Worm (Caenorhabditis elegans) whole organism, L1 larva: ENCODE results near the gene szy-2.

Experiments
- C16A3.4 ChIP-seq: fragments of 150-350 bp; optimal IDR thresholded peaks from 2 replicates; lab custom pipeline; 2014; ENCODE audit warnings: missing biosample characterization, missing genetic modification characterization
- F16B12.6 ChIP-seq: fragments of 150-350 bp; optimal IDR thresholded peaks from 2 replicates; lab custom pipeline; 2014; ENCODE audit warnings: missing biosample characterization, missing genetic modification characterization
- Y116A8C.19 ChIP-seq: sonication (generic microtip); optimal IDR thresholded peaks from 2 replicates; lab custom pipeline; 2016; ENCODE audit warnings: missing compliant biosample characterization, missing genetic modification characterization, borderline replicate concordance
- ama-1 ChIP-seq: fragments of 150-350 bp; optimal IDR thresholded peaks from 2 replicates; lab custom pipeline; 2014
- blmp-1 ChIP-seq: fragments of 150-350 bp; optimal IDR thresholded peaks from 2 replicates; lab custom pipeline; 2014; ENCODE audit warnings: missing biosample characterization, missing genetic modification characterization
- ceh-88 ChIP-seq: fragments of 200-800 bp; sonication (Bioruptor generic); IDR thresholded peaks from 2 replicates; pipeline ENCODE4 v1.3.6; 2022; ENCODE audit warnings: missing genetic modification characterization, missing compliant biosample characterization
- dsc-1 ChIP-seq: sonication (generic microtip); optimal IDR thresholded peaks from 2 replicates; lab custom pipeline; 2016; ENCODE audit warnings: mild to moderate bottlenecking, missing genetic modification characterization, missing compliant biosample characterization
- efl-1 ChIP-seq, 4 experiments: fragments of 150-350 bp; optimal IDR thresholded peaks in 3 of 4; peaks in 1 of 4; 1 replicate in 1 of 4; 2 replicates in 3 of 4; lab custom pipeline; 2014; ENCODE audit warnings: missing biosample characterization in 2 of 4, missing genetic modification characterization in 2 of 4, missing genetic modification reagents in 2 of 4
- efl-3 ChIP-seq: fragments of 200-800 bp; sonication (Bioruptor generic); optimal IDR thresholded peaks from 2 replicates; lab custom pipeline; 2018; ENCODE audit warnings: mild to moderate bottlenecking, missing genetic modification characterization, missing compliant biosample characterization
- egl-27 ChIP-seq, 2 experiments: fragments of 150-350 bp in 1 of 2; sonication (generic microtip); optimal IDR thresholded peaks; 3 replicates each; lab custom pipeline; 2017 to 2018; ENCODE audit warnings: missing biosample characterization in 2 of 2, missing genetic modification characterization in 2 of 2, missing genetic modification reagents in 2 of 2
- elt-2 ChIP-seq: sonication (generic microtip); optimal IDR thresholded peaks from 2 replicates; lab custom pipeline; 2016; ENCODE audit warnings: missing genetic modification characterization, mild to moderate bottlenecking, inconsistent platforms, missing compliant biosample characterization, missing genetic modification reagents
- elt-3 ChIP-seq, 6 experiments: fragments of 150-350 bp in 1 of 6; sonication (generic microtip); optimal IDR thresholded peaks; 2 replicates each; lab custom pipeline; 2017 to 2018; ENCODE audit warnings: missing biosample characterization in 6 of 6, missing genetic modification characterization in 6 of 6, inconsistent platforms in 1 of 6
- fkh-8 ChIP-seq: sonication (generic microtip); optimal IDR thresholded peaks from 2 replicates; lab custom pipeline; 2016; ENCODE audit warnings: mild to moderate bottlenecking, missing genetic modification characterization, missing compliant biosample characterization
- fos-1 ChIP-seq: fragments of 150-350 bp; optimal IDR thresholded peaks from 2 replicates; lab custom pipeline; 2014; ENCODE audit warnings: missing biosample characterization, missing genetic modification characterization
- grh-1 ChIP-seq: fragments of 200-800 bp; sonication (Bioruptor generic); IDR thresholded peaks from 2 replicates; pipeline ENCODE4 v1.3.6; 2022; ENCODE audit warnings: missing genetic modification reagents, missing genetic modification characterization, missing compliant biosample characterization
- hlh-4 ChIP-seq: sonication (generic microtip); optimal IDR thresholded peaks from 2 replicates; lab custom pipeline; 2016; ENCODE audit warnings: mild to moderate bottlenecking, missing genetic modification characterization, missing compliant biosample characterization
- irx-1 ChIP-seq: sonication (generic microtip); optimal IDR thresholded peaks from 2 replicates; lab custom pipeline; 2016; ENCODE audit warnings: missing genetic modification characterization, missing compliant biosample characterization
- jun-1 ChIP-seq: fragments of 150-350 bp; optimal IDR thresholded peaks from 2 replicates; lab custom pipeline; 2014; ENCODE audit warnings: missing biosample characterization, missing genetic modification reagents, missing genetic modification characterization
- lin-13 ChIP-seq: fragments of 150-350 bp; optimal IDR thresholded peaks from 2 replicates; lab custom pipeline; 2014; ENCODE audit warnings: missing biosample characterization, missing genetic modification reagents, missing genetic modification characterization
- lin-15B ChIP-seq: fragments of 150-350 bp; sonication (generic microtip); optimal IDR thresholded peaks from 3 replicates; lab custom pipeline; 2014; ENCODE audit warnings: missing biosample characterization, missing genetic modification characterization
- lin-35 ChIP-seq, 2 experiments: fragments of 150-350 bp; optimal IDR thresholded peaks; 2 replicates each; lab custom pipeline; 2014; ENCODE audit warnings: missing biosample characterization in 2 of 2, missing genetic modification characterization in 2 of 2, missing genetic modification reagents in 2 of 2
- lir-3 ChIP-seq: sonication (generic microtip); optimal IDR thresholded peaks from 2 replicates; lab custom pipeline; 2016; ENCODE audit warnings: mild to moderate bottlenecking, missing genetic modification characterization, moderate library complexity, missing compliant biosample characterization; ENCODE audit not compliant: poor library complexity
- lsy-2 ChIP-seq, 2 experiments: fragments of 150-350 bp; optimal IDR thresholded peaks; 2 replicates each; lab custom pipeline; 2014; ENCODE audit warnings: missing biosample characterization in 2 of 2, missing genetic modification characterization in 2 of 2
- mab-9 ChIP-seq: fragments of 200-800 bp; sonication (Bioruptor generic); IDR thresholded peaks from 2 replicates; pipeline ENCODE4 v1.3.6; 2022; ENCODE audit warnings: missing genetic modification reagents, missing genetic modification characterization, missing compliant biosample characterization
- mef-2 ChIP-seq: fragments of 150-350 bp; optimal IDR thresholded peaks from 2 replicates; lab custom pipeline; 2014; ENCODE audit warnings: missing biosample characterization, missing genetic modification characterization
- mep-1 ChIP-seq: fragments of 150-350 bp; optimal IDR thresholded peaks from 2 replicates; lab custom pipeline; 2014; ENCODE audit warnings: missing biosample characterization, missing genetic modification characterization
- nhr-12 ChIP-seq: sonication (generic microtip); optimal IDR thresholded peaks from 2 replicates; lab custom pipeline; 2017; ENCODE audit warnings: missing biosample characterization, missing genetic modification characterization
- nhr-20 ChIP-seq: sonication (generic microtip); optimal IDR thresholded peaks from 2 replicates; lab custom pipeline; 2016; ENCODE audit warnings: mild to moderate bottlenecking, missing genetic modification characterization, missing compliant biosample characterization
- nhr-237 ChIP-seq: fragments of 150-350 bp; optimal IDR thresholded peaks from 2 replicates; lab custom pipeline; 2014; ENCODE audit warnings: missing biosample characterization, missing genetic modification characterization
- nhr-28 ChIP-seq: fragments of 150-350 bp; optimal IDR thresholded peaks from 2 replicates; lab custom pipeline; 2014; ENCODE audit warnings: missing biosample characterization, missing genetic modification characterization
- nhr-71 ChIP-seq: sonication (generic microtip); optimal IDR thresholded peaks from 2 replicates; lab custom pipeline; 2016; ENCODE audit warnings: mild to moderate bottlenecking, missing genetic modification characterization, moderate library complexity, missing compliant biosample characterization
- nhr-77 ChIP-seq: fragments of 150-350 bp; optimal IDR thresholded peaks from 2 replicates; lab custom pipeline; 2014; ENCODE audit warnings: missing biosample characterization, missing genetic modification characterization
- nhr-84 ChIP-seq: sonication (generic microtip); optimal IDR thresholded peaks from 2 replicates; lab custom pipeline; 2017; ENCODE audit warnings: missing biosample characterization, missing genetic modification characterization
- nhr-85 ChIP-seq: sonication (generic microtip); peaks from one replicate; lab custom pipeline; 2016; ENCODE audit warnings: missing genetic modification characterization, inconsistent platforms, missing compliant biosample characterization
- nhr-90 ChIP-seq: sonication (generic microtip); optimal IDR thresholded peaks from 2 replicates; lab custom pipeline; 2016; ENCODE audit warnings: mild to moderate bottlenecking, missing genetic modification characterization, missing compliant biosample characterization; ENCODE audit not compliant: poor library complexity
- pqm-1 ChIP-seq: sonication (generic microtip); optimal IDR thresholded peaks from 3 replicates; lab custom pipeline; 2017; ENCODE audit warnings: missing biosample characterization, missing genetic modification characterization
- rnt-1 ChIP-seq: sonication (generic microtip); optimal IDR thresholded peaks from 2 replicates; lab custom pipeline; 2016; ENCODE audit warnings: mild to moderate bottlenecking, missing genetic modification characterization, moderate library complexity, missing compliant biosample characterization
- snpc-4 ChIP-seq: fragments of 150-350 bp; optimal IDR thresholded peaks from 2 replicates; lab custom pipeline; 2014; ENCODE audit warnings: missing biosample characterization, missing genetic modification characterization
- sup-37 ChIP-seq: fragments of 200-800 bp; sonication (Bioruptor generic); optimal IDR thresholded peaks from 2 replicates; lab custom pipeline; 2018; ENCODE audit warnings: mild to moderate bottlenecking, missing genetic modification characterization, missing compliant biosample characterization
- tbx-2 ChIP-seq: sonication (generic microtip); optimal IDR thresholded peaks from 2 replicates; lab custom pipeline; 2016; ENCODE audit warnings: missing genetic modification characterization, missing compliant biosample characterization
- unc-86 ChIP-seq: sonication (generic microtip); optimal IDR thresholded peaks from 2 replicates; lab custom pipeline; 2016; ENCODE audit warnings: missing genetic modification characterization, missing compliant biosample characterization
- unc-98 ChIP-seq: fragments of 200-800 bp; sonication (Bioruptor generic); IDR thresholded peaks from 2 replicates; pipeline ENCODE4 v1.3.6; 2022; ENCODE audit warnings: missing genetic modification characterization, missing compliant biosample characterization
- xbp-1 ChIP-seq: sonication (generic microtip); optimal IDR thresholded peaks from 2 replicates; lab custom pipeline; 2016; ENCODE audit warnings: missing genetic modification characterization, missing compliant biosample characterization
- zag-1 ChIP-seq: fragments of 150-350 bp; optimal IDR thresholded peaks from 2 replicates; lab custom pipeline; 2014; ENCODE audit warnings: missing biosample characterization, missing genetic modification characterization
- zip-4 ChIP-seq: fragments of 200-800 bp; sonication (Bioruptor generic); optimal IDR thresholded peaks from 2 replicates; lab custom pipeline; 2018; ENCODE audit warnings: mild to moderate bottlenecking, missing genetic modification characterization, moderate library complexity, missing compliant biosample characterization
- ztf-4 ChIP-seq: fragments of 150-350 bp; optimal IDR thresholded peaks from 2 replicates; lab custom pipeline; 2014; ENCODE audit warnings: missing biosample characterization, missing genetic modification characterization

The szy-2 gene

DNA sequence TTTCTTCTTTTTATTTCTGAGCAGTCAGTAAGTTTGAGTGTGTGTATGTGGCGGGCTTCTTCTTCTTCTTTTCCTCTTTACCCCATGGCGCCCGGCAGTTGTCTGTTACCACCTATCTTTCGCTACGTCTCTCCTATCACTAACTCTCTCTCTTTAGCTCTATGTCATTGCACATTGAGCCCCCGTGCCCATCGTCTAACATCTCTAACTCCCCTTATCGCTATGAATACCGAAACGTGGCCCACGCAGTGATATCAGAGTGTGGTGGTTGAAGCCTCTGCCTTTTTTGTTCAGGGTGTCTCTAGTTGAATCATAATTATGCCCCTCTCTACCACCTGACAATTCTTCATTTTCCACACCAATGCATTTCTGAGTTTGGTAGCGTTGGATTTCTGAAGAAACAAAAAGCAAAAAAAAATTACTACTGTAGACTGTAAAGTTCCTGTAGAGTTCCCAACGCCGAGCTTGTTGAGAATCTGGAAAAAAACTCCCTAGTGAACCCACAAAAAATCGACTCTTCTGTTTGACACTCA is 36.5 kb downstream of the szy-2 start:
- no peak for TF ChIP-seq mab-9 (GFP tag; lab: Robert Waterston, UW)
- no peak for TF ChIP-seq efl-1 (optimal IDR thresholded peaks at IDR 0.05; lab: Kevin White, UChicago)
- peak in 1 of 2 experiments; percentile 87 for TF ChIP-seq efl-1 (GFP tag; optimal IDR thresholded peaks at IDR 0.05 in 1 of 2; lab: Kevin White, UChicago)
- TF ChIP-seq nhr-71: peak; percentile 20
- peak; percentile 23 for TF ChIP-seq rnt-1 (tag; lab: Kevin White, UChicago)
- peak; percentile 62 for TF ChIP-seq fkh-8 (tag; lab: Kevin White, UChicago)
- no peak for TF ChIP-seq nhr-28 (tag; lab: Kevin White, UChicago)

DNA sequence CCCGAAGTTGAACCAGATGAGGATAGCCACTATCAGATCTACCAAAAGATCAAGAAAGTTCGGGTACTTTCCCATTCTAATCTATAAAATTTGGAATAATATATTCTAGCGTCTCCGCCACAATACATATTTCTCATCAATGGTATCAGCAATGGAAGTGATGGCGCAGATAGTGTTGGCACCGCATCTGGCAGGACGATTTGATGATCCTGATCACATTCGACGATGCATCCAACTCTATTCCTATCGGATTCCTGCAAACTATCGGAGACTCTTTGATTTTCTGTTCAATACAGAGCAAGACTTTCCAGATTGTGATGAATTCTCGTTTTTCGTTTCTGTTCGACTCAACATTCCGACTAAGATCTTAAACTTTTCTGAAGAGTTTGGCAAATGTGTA is 41.7 kb downstream of the szy-2 start:
- TF ChIP-seq lir-3 (tag; lab: Kevin White, UChicago) (no peak), tbx-2 (tag; lab: Kevin White, UChicago) (no peak), unc-98 (GFP tag; lab: Robert Waterston, UW) (no peak), lin-15B (tag; lab: Kevin White, UChicago) (no peak), nhr-77 (tag; lab: Kevin White, UChicago) (no peak), efl-1 (optimal IDR thresholded peaks at IDR 0.05; lab: Kevin White, UChicago) (no peak), efl-1 (GFP tag; optimal IDR thresholded peaks at IDR 0.05 in 1 of 2; lab: Kevin White, UChicago) (no peak), xbp-1 (no peak), nhr-237 (tag; lab: Kevin White, UChicago) (no peak), nhr-84 (tag; lab: Kevin White, UChicago) (no peak), nhr-71 (no peak), irx-1 (tag; lab: Kevin White, UChicago) (no peak), lin-35 (GFP tag; optimal IDR thresholded peaks at IDR 0.05; lab: Kevin White, UChicago) (no peak), elt-3 (tag; optimal IDR thresholded peaks at IDR 0.05; lab: Kevin White, UChicago) (no peak), ceh-88 (GFP tag; lab: Robert Waterston, UW) (no peak)

DNA sequence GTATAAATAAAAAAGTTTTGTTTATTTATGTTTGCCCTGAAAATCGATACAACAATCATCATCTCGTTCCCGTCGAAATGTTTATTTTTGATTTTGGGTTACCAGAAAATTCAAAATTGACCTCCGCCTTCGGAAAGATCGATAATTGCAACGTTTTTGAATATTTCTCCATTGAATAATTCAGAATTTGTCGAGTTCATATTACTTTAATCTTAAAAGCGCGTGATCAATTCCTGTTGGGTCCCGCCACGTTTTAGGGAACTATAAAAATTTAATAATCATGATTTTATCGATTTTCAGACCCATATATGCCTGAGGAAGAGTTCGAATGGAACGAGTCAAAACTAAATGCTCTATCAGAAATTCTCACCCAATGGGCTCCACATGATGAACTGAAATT is 44.8 kb downstream of the szy-2 start, which contains the start of gene sorf-2:
Gene sorf-2 (plus strand): TSS at position 301 of the 400 bp plus-strand sequence.
- no peak for TF ChIP-seq fos-1 (tag; lab: Kevin White, UChicago)
- TF ChIP-seq egl-27 (tag; optimal IDR thresholded peaks at IDR 0.05; lab: Kevin White, UChicago): no peak
- TF ChIP-seq dsc-1 (tag; lab: Kevin White, UChicago): no peak
- no peak for TF ChIP-seq zag-1 (tag; lab: Kevin White, UChicago)
- no peak for TF ChIP-seq unc-98 (GFP tag; lab: Robert Waterston, UW)
- no peak for TF ChIP-seq lin-35 (GFP tag; optimal IDR thresholded peaks at IDR 0.05; lab: Kevin White, UChicago)
- no peak for TF ChIP-seq jun-1 (tag; lab: Kevin White, UChicago)
- TF ChIP-seq tbx-2 (tag; lab: Kevin White, UChicago): no peak
- TF ChIP-seq unc-86 (tag; lab: Kevin White, UChicago): no peak
- no peak for TF ChIP-seq nhr-85 (tag; lab: Kevin White, UChicago)
- TF ChIP-seq efl-1 (optimal IDR thresholded peaks at IDR 0.05; lab: Kevin White, UChicago): no peak
- no peak for TF ChIP-seq efl-1 (GFP tag; optimal IDR thresholded peaks at IDR 0.05 in 1 of 2; lab: Kevin White, UChicago)
- no peak for TF ChIP-seq nhr-90
- no peak for TF ChIP-seq mef-2
- TF ChIP-seq ztf-4 (tag; lab: Kevin White, UChicago): no peak
- no peak for TF ChIP-seq nhr-20 (tag; lab: Kevin White, UChicago)
- no peak for TF ChIP-seq efl-3 (GFP tag; lab: Kevin White, UChicago)
- no peak for TF ChIP-seq blmp-1 (tag; lab: Kevin White, UChicago)

- TF ChIP-seq snpc-4: no peak
- TF ChIP-seq lsy-2 (tag; optimal IDR thresholded peaks at IDR 0.05; lab: Kevin White, UChicago): no peak
- TF ChIP-seq grh-1: no peak
- TF ChIP-seq mep-1: no peak
- peak; percentile 57 for TF ChIP-seq ama-1 (lab: Kevin White, UChicago)
- TF ChIP-seq elt-2 (tag; lab: Kevin White, UChicago): peak; percentile 29
- TF ChIP-seq nhr-12 (tag; lab: Kevin White, UChicago): no peak
- no peak for TF ChIP-seq lin-13
- TF ChIP-seq efl-1 (optimal IDR thresholded peaks at IDR 0.05; lab: Kevin White, UChicago): no peak
- TF ChIP-seq efl-1 (GFP tag; optimal IDR thresholded peaks at IDR 0.05 in 1 of 2; lab: Kevin White, UChicago): peak in 1 of 2 experiments; percentile 57
- no peak for TF ChIP-seq lin-15B (tag; lab: Kevin White, UChicago)
- TF ChIP-seq zip-4 (GFP tag; lab: Kevin White, UChicago): no peak
- no peak for TF ChIP-seq hlh-4
- no peak for TF ChIP-seq zag-1 (tag; lab: Kevin White, UChicago)
- no peak for TF ChIP-seq pqm-1 (tag; lab: Kevin White, UChicago)
- no peak for TF ChIP-seq F16B12.6 (tag; lab: Kevin White, UChicago)
- TF ChIP-seq unc-86 (tag; lab: Kevin White, UChicago): no peak
- no peak for TF ChIP-seq C16A3.4 (tag; lab: Kevin White, UChicago)
- no peak for TF ChIP-seq jun-1 (tag; lab: Kevin White, UChicago)
- no peak for TF ChIP-seq Y116A8C.19
- no peak for TF ChIP-seq sup-37 (GFP tag; lab: Kevin White, UChicago)
These were observed 49.4 kb downstream of the szy-2 start, which contains the start of gene F52C9.3 for ce11 chrIII:5321661-5322060. Gene F52C9.3 (plus strand): TSS chrIII:5321885.
